Worm (Caenorhabditis elegans): ENCODE data around the gene his-39.

The his-39 gene

ce11 chrV:8536213-8536612 is at the start of gene his-39:
his-39 (plus strand) TSS chrV:8536513.
- TF ChIP-seq ztf-26 (tag; optimal IDR thresholded peaks at IDR 0.05) (no peak), ztf-6 (GFP tag; IDR thresholded peaks at IDR 0.05) (no peak), let-526 (GFP tag; IDR thresholded peaks at IDR 0.05) (no peak), madf-3 (GFP tag; IDR thresholded peaks at IDR 0.05) (no peak), ceh-27 (GFP tag; optimal IDR thresholded peaks at IDR 0.05) (no peak), pha-4 (tag; optimal IDR thresholded peaks at IDR 0.05) (no peak), Y67H2A.10 (GFP tag; conservative IDR thresholded peaks at IDR 0.05) (no peak), F23B12.7 (tag; optimal IDR thresholded peaks at IDR 0.05; ENCODE audit: insufficient read depth) (no peak)

- TF ChIP-seq chd-7 (tag; optimal IDR thresholded peaks at IDR 0.05) = no peak
- TF ChIP-seq F57C9.4 (tag; optimal IDR thresholded peaks at IDR 0.05) = no peak
- no peak for TF ChIP-seq zfh-2 (GFP tag; conservative IDR thresholded peaks at IDR 0.05)
- no peak for TF ChIP-seq F23B12.7 (tag; optimal IDR thresholded peaks at IDR 0.05; ENCODE audit: insufficient read depth)
Observed at ce11 chrV:8494260-8494939, 41.9 kb upstream of the his-39 start, which contains the start of gene pxn-1. pxn-1 (plus strand) TSS chrV:8494889.

ce11 chrV:8495106-8495505 is 41.2 kb upstream of the his-39 start:
- no peak for TF ChIP-seq attf-6 (GFP tag; IDR thresholded peaks at IDR 0.05)
- no peak for TF ChIP-seq ekl-4 (GFP tag; IDR thresholded peaks at IDR 0.05)
- no peak for TF ChIP-seq gei-17 (GFP tag; optimal IDR thresholded peaks at IDR 0.05)
- TF ChIP-seq hmg-1.2 (GFP tag; IDR thresholded peaks at IDR 0.05) = peak; percentile 60
- TF ChIP-seq tbp1 (GFP tag; optimal IDR thresholded peaks at IDR 0.05) = peak; percentile 90
- peak; percentile 74 for TF ChIP-seq sptf-2 (GFP tag; optimal IDR thresholded peaks at IDR 0.05)
- no peak for TF ChIP-seq nfya-2 (GFP tag; IDR thresholded peaks at IDR 0.05)
- TF ChIP-seq hlh-26 (GFP tag; conservative IDR thresholded peaks at IDR 0.05) = no peak
- no peak for TF ChIP-seq somi-1 (GFP tag; optimal IDR thresholded peaks at IDR 0.05)
- no peak for TF ChIP-seq F33H1.4 (GFP tag; IDR thresholded peaks at IDR 0.05)
- TF ChIP-seq cebp-2 (GFP tag; IDR thresholded peaks at IDR 0.05) = no peak
- TF ChIP-seq ceh-40 (GFP tag; IDR thresholded peaks at IDR 0.05) = peak; percentile 74; the same call in 1 of the 2 replicates
- TF ChIP-seq lin-26 (GFP tag; IDR thresholded peaks at IDR 0.05) = peak; percentile 91
- TF ChIP-seq egrh-3 (GFP tag; IDR thresholded peaks at IDR 0.05) = no peak
- TF ChIP-seq nhr-27 (tag; optimal IDR thresholded peaks at IDR 0.05) = no peak
- TF ChIP-seq dox-1 (GFP tag; IDR thresholded peaks at IDR 0.05) = peak; percentile 66
- TF ChIP-seq cebp-1 (GFP tag; IDR thresholded peaks at IDR 0.05) = no peak
- TF ChIP-seq cebp-1 (tag; optimal IDR thresholded peaks at IDR 0.05) = no peak
- no peak for TF ChIP-seq repo-1 (tag; optimal IDR thresholded peaks at IDR 0.05)
- no peak for TF ChIP-seq lin-35 (GFP tag; optimal IDR thresholded peaks at IDR 0.05)
- TF ChIP-seq egl-44 (GFP tag; IDR thresholded peaks at IDR 0.05) = 0 out of 2 replicates have a peak, but pooled peaks have one; percentile 34
- no peak for TF ChIP-seq zfh-2 (GFP tag; conservative IDR thresholded peaks at IDR 0.05)
- TF ChIP-seq xnd-1 (tag; optimal IDR thresholded peaks at IDR 0.05) = no peak
- TF ChIP-seq T07F8.4 (tag; optimal IDR thresholded peaks at IDR 0.05) = no peak
- TF ChIP-seq ztf-25 (GFP tag; IDR thresholded peaks at IDR 0.05) = peak; percentile 71; the same call in 1 of the 2 replicates
- no peak for TF ChIP-seq C17E4.6 (GFP tag; IDR thresholded peaks at IDR 0.05)
- no peak for TF ChIP-seq ZK185.1 (tag; optimal IDR thresholded peaks at IDR 0.05; ENCODE audit: poor library complexity, severe bottlenecking)
- no peak for TF ChIP-seq ceh-79 (tag; optimal IDR thresholded peaks at IDR 0.05)
- TF ChIP-seq K12H6.12 (tag; optimal IDR thresholded peaks at IDR 0.05) = no peak
- TF ChIP-seq ztf-28 (GFP tag; IDR thresholded peaks at IDR 0.05) = no peak
- TF ChIP-seq let-526 (GFP tag; IDR thresholded peaks at IDR 0.05) = no peak
- TF ChIP-seq snpc-4 (GFP tag; optimal IDR thresholded peaks at IDR 0.05) = no peak
- peak in 1 of 4 experiments; percentile 74 for TF ChIP-seq snpc-4 (tag; optimal IDR thresholded peaks at IDR 0.05)
- no peak for TF ChIP-seq T26A5.8 (tag; optimal IDR thresholded peaks at IDR 0.05)
- no peak for TF ChIP-seq F22D6.2 (tag; optimal IDR thresholded peaks at IDR 0.05)
- TF ChIP-seq ceh-91 (GFP tag; IDR thresholded peaks at IDR 0.05) = no peak
